Worm (Caenorhabditis elegans) whole organism, mixed stage, embryonic: Measurements from ENCODE around the gene C29E4.12.

Experiments
- M03D4.4 ChIP-seq: sonication (generic microtip); optimal IDR thresholded peaks from 2 replicates; lab custom pipeline; 2017; ENCODE audit warnings: mild to moderate bottlenecking, missing genetic modification characterization, missing compliant biosample characterization
- bed-3 ChIP-seq: fragments of 200-800 bp; sonication (Bioruptor generic); optimal IDR thresholded peaks from 3 replicates; lab custom pipeline; 2018; ENCODE audit warnings: mild to moderate bottlenecking, missing genetic modification characterization, moderate library complexity, missing compliant biosample characterization
- blmp-1 ChIP-seq: fragments of 150-350 bp; optimal IDR thresholded peaks from 2 replicates; lab custom pipeline; 2014; ENCODE audit warnings: missing biosample characterization, missing genetic modification characterization
- ceh-39 ChIP-seq: fragments of 150-350 bp; optimal IDR thresholded peaks from 2 replicates; lab custom pipeline; 2014; ENCODE audit warnings: missing biosample characterization, missing genetic modification characterization
- ceh-43 ChIP-seq: fragments of 200-800 bp; sonication (Bioruptor generic); optimal IDR thresholded peaks from 2 replicates; lab custom pipeline; 2018; ENCODE audit warnings: mild to moderate bottlenecking, missing genetic modification characterization, moderate library complexity, missing compliant biosample characterization
- ceh-83 ChIP-seq: fragments of 200-800 bp; sonication (Bioruptor generic); optimal IDR thresholded peaks from 2 replicates; lab custom pipeline; 2018; ENCODE audit warnings: mild to moderate bottlenecking, missing genetic modification characterization, missing compliant biosample characterization
- ces-1 ChIP-seq: fragments of 150-350 bp; optimal IDR thresholded peaks from 2 replicates; lab custom pipeline; 2014; ENCODE audit warnings: missing biosample characterization, missing genetic modification reagents, missing genetic modification characterization
- cnd-1 ChIP-seq: fragments of 200-800 bp; sonication (Bioruptor generic); optimal IDR thresholded peaks from 2 replicates; lab custom pipeline; 2018; ENCODE audit warnings: mild to moderate bottlenecking, missing genetic modification characterization, missing compliant biosample characterization
- drap-1 ChIP-seq: fragments of 200-800 bp; sonication (Bioruptor generic); optimal IDR thresholded peaks from 3 replicates; lab custom pipeline; 2018; ENCODE audit warnings: mild to moderate bottlenecking, missing genetic modification characterization, missing compliant biosample characterization
- elt-1 ChIP-seq: sonication (generic microtip); optimal IDR thresholded peaks from 2 replicates; lab custom pipeline; 2017; ENCODE audit warnings: missing genetic modification characterization, mild to moderate bottlenecking, missing compliant biosample characterization, antibody characterized with exemption, moderate library complexity, borderline replicate concordance; ENCODE audit not compliant: insufficient read depth
- elt-3 ChIP-seq: fragments of 150-350 bp; optimal IDR thresholded peaks from 2 replicates; lab custom pipeline; 2014; ENCODE audit warnings: missing biosample characterization, missing genetic modification characterization
- flh-1 ChIP-seq: fragments of 200-800 bp; sonication (Bioruptor generic); optimal IDR thresholded peaks from 2 replicates; lab custom pipeline; 2018; ENCODE audit warnings: mild to moderate bottlenecking, missing genetic modification characterization, moderate library complexity, missing compliant biosample characterization
- ham-2 ChIP-seq: fragments of 200-800 bp; sonication (Bioruptor generic); optimal IDR thresholded peaks from 2 replicates; lab custom pipeline; 2018; ENCODE audit warnings: mild to moderate bottlenecking, missing genetic modification characterization, missing compliant biosample characterization
- hlh-1 ChIP-seq: fragments of 150-350 bp; optimal IDR thresholded peaks from 2 replicates; lab custom pipeline; 2014; ENCODE audit warnings: missing biosample characterization, missing genetic modification reagents, missing genetic modification characterization
- lin-32 ChIP-seq: fragments of 200-800 bp; sonication (Bioruptor generic); optimal IDR thresholded peaks from 2 replicates; lab custom pipeline; 2018; ENCODE audit warnings: mild to moderate bottlenecking, missing genetic modification characterization, missing compliant biosample characterization
- lsy-2 ChIP-seq: fragments of 150-350 bp; optimal IDR thresholded peaks from 2 replicates; lab custom pipeline; 2014; ENCODE audit warnings: missing biosample characterization, missing genetic modification characterization
- mls-2 ChIP-seq: sonication (generic microtip); optimal IDR thresholded peaks from 2 replicates; lab custom pipeline; 2016; ENCODE audit warnings: mild to moderate bottlenecking, missing genetic modification characterization, moderate library complexity, missing compliant biosample characterization
- nhr-12 ChIP-seq: fragments of 150-350 bp; optimal IDR thresholded peaks from 2 replicates; lab custom pipeline; 2014; ENCODE audit warnings: missing biosample characterization, missing genetic modification characterization
- nhr-2 ChIP-seq: fragments of 150-350 bp; optimal IDR thresholded peaks from 2 replicates; lab custom pipeline; 2014; ENCODE audit warnings: missing biosample characterization, missing genetic modification characterization
- nhr-237 ChIP-seq: fragments of 150-350 bp; optimal IDR thresholded peaks from 2 replicates; lab custom pipeline; 2014; ENCODE audit warnings: missing biosample characterization, missing genetic modification characterization
- nhr-28 ChIP-seq: fragments of 150-350 bp; optimal IDR thresholded peaks from 2 replicates; lab custom pipeline; 2014; ENCODE audit warnings: missing biosample characterization, missing genetic modification characterization
- nhr-76 ChIP-seq: sonication (generic microtip); optimal IDR thresholded peaks from 2 replicates; lab custom pipeline; 2017; ENCODE audit warnings: missing biosample characterization, missing genetic modification characterization
- pha-4 ChIP-seq: fragments of 150-350 bp; optimal IDR thresholded peaks from 2 replicates; lab custom pipeline; 2018; ENCODE audit warnings: missing biosample characterization, missing genetic modification reagents, missing genetic modification characterization
- sem-2 ChIP-seq: fragments of 200-800 bp; sonication (Bioruptor generic); optimal IDR thresholded peaks from 2 replicates; lab custom pipeline; 2018; ENCODE audit warnings: mild to moderate bottlenecking, missing genetic modification characterization, missing compliant biosample characterization
- snpc-4 ChIP-seq: fragments of 150-350 bp; optimal IDR thresholded peaks from 2 replicates; lab custom pipeline; 2014; ENCODE audit warnings: missing biosample characterization, missing genetic modification characterization
- unc-120 ChIP-seq: sonication (generic microtip); optimal IDR thresholded peaks from 2 replicates; lab custom pipeline; 2017; ENCODE audit warnings: missing genetic modification characterization, missing compliant biosample characterization; ENCODE audit not compliant: poor library complexity, severe bottlenecking
- unc-39 ChIP-seq: fragments of 150-350 bp; optimal IDR thresholded peaks from 2 replicates; lab custom pipeline; 2014; ENCODE audit warnings: missing biosample characterization, missing genetic modification characterization
- unc-62 ChIP-seq: fragments of 150-350 bp; optimal IDR thresholded peaks from 2 replicates; lab custom pipeline; 2014; ENCODE audit warnings: missing biosample characterization, missing genetic modification reagents, missing genetic modification characterization
- zip-8 ChIP-seq: fragments of 150-350 bp; optimal IDR thresholded peaks from 2 replicates; lab custom pipeline; 2014; ENCODE audit warnings: missing biosample characterization, missing genetic modification characterization
- ztf-11 ChIP-seq: fragments of 150-350 bp; optimal IDR thresholded peaks from 2 replicates; lab custom pipeline; 2014; ENCODE audit warnings: missing biosample characterization, missing genetic modification characterization

The C29E4.12 gene

ce11 chrIII:7928549-7929129 is 12.3 kb upstream of the C29E4.12 start, which contains the start of the genes C29E4.13 and npp-15:
TSS of gene C29E4.13 (minus strand) at chrIII:7928717.
TSS of gene npp-15 (plus strand) at chrIII:7929043.
- TF ChIP-seq nhr-76 (tag; lab: Kevin White, UChicago): no peak
- TF ChIP-seq sem-2: no peak
- TF ChIP-seq ham-2: no peak
- TF ChIP-seq lsy-2: peak; percentile 34
- peak; percentile 16 for TF ChIP-seq nhr-237 (tag; lab: Kevin White, UChicago)
- no peak for TF ChIP-seq elt-1 (tag; lab: Kevin White, UChicago)

ce11 chrIII:7933235-7933634 is 7.7 kb upstream of the C29E4.12 start, which contains the start of gene ran-2:
TSS of gene ran-2 (plus strand) at chrIII:7933535.
- TF ChIP-seq elt-1 (tag; lab: Kevin White, UChicago) (no peak), ham-2 (no peak), nhr-2 (tag; lab: Kevin White, UChicago) (no peak), ces-1 (no peak), unc-39 (no peak), elt-3 (tag; lab: Kevin White, UChicago) (no peak), nhr-76 (tag; lab: Kevin White, UChicago) (no peak), flh-1 (GFP tag; lab: Kevin White, UChicago) (no peak), nhr-237 (tag; lab: Kevin White, UChicago) (no peak), blmp-1 (tag; lab: Kevin White, UChicago) (no peak), pha-4 (tag; lab: Kevin White, UChicago) (no peak), snpc-4 (tag; lab: Kevin White, UChicago) (no peak), bed-3 (GFP tag; lab: Kevin White, UChicago) (no peak), nhr-12 (tag; lab: Kevin White, UChicago) (no peak), mls-2 (tag; lab: Kevin White, UChicago) (no peak)

DNA sequence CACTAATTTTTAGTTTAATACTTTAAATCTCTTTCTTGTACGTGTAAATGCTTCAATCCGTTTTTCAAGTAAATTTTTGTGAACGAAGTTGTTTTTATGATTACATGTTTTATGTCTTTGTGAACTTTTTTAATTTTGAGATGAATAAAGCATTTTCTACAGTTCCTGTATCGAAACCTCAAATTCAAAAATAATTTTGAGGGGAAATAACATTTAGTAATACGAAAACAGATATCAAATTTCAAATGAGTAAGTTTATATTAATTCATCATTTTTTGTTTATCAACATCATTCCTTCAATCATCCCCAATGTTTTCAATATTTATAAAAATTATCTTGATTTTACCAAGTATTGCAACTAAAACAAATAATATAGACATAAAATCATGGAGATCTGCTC is 3.4 kb upstream of the C29E4.12 start, which contains the start of gene C29E4.10:
Gene C29E4.10, plus strand, starts transcription at position 301 of the 400 bp plus-strand sequence.
- no peak for TF ChIP-seq ceh-39
- TF ChIP-seq hlh-1 (tag; lab: Kevin White, UChicago): no peak
- TF ChIP-seq unc-62 (GFP tag; lab: Kevin White, UChicago): no peak
- no peak for TF ChIP-seq drap-1
- TF ChIP-seq nhr-28 (tag; lab: Kevin White, UChicago): no peak
- TF ChIP-seq lin-32 (GFP tag; lab: Kevin White, UChicago): no peak
- no peak for TF ChIP-seq nhr-2 (tag; lab: Kevin White, UChicago)
- TF ChIP-seq ceh-43 (GFP tag; lab: Kevin White, UChicago): no peak
- no peak for TF ChIP-seq ztf-11
- TF ChIP-seq M03D4.4 (tag; lab: Kevin White, UChicago): no peak
- TF ChIP-seq lsy-2: no peak
- TF ChIP-seq mls-2 (tag; lab: Kevin White, UChicago): no peak
- no peak for TF ChIP-seq snpc-4 (tag; lab: Kevin White, UChicago)

- TF ChIP-seq unc-120: no peak
- TF ChIP-seq pha-4 (tag; lab: Kevin White, UChicago): no peak
- TF ChIP-seq lin-32 (GFP tag; lab: Kevin White, UChicago): no peak
- TF ChIP-seq ztf-11: no peak
- no peak for TF ChIP-seq ceh-43 (GFP tag; lab: Kevin White, UChicago)
- TF ChIP-seq lsy-2: no peak
- TF ChIP-seq zip-8 (tag; lab: Kevin White, UChicago): no peak
- TF ChIP-seq bed-3 (GFP tag; lab: Kevin White, UChicago): no peak
- no peak for TF ChIP-seq cnd-1 (tag; lab: Kevin White, UChicago)
Measured at ce11 chrIII:7941417-7941816, 466 bp downstream of the C29E4.12 start, which contains the start of gene kle-2. TSS of gene kle-2 (plus strand) at chrIII:7941717.

- TF ChIP-seq ceh-39: no peak
- TF ChIP-seq hlh-1 (tag; lab: Kevin White, UChicago): no peak
- TF ChIP-seq ceh-83 (GFP tag; lab: Kevin White, UChicago): no peak
- TF ChIP-seq blmp-1 (tag; lab: Kevin White, UChicago): no peak
- TF ChIP-seq mls-2 (tag; lab: Kevin White, UChicago): no peak
- TF ChIP-seq nhr-237 (tag; lab: Kevin White, UChicago): no peak
Measured at ce11 chrIII:7946968-7947491, 6.1 kb downstream of the C29E4.12 start, which contains the start of gene gsto-1. TSS of gene gsto-1 (minus strand) at chrIII:7947018.
